Fruit fly (Drosophila melanogaster) whole organism, embryonic: Measurements from ENCODE around the gene CG11892.

Experiments used
- CG13296 ChIP-seq: fragments of 200-800 bp; sonication (Bioruptor generic); optimal IDR thresholded peaks from 3 replicates; lab custom pipeline; 2018; ENCODE audit warnings: missing biosample characterization, mild to moderate bottlenecking, missing genetic modification characterization
- CG2712 ChIP-seq: fragments of 200-800 bp; optimal IDR thresholded peaks from 3 replicates; lab custom pipeline; 2019; ENCODE audit warnings: missing biosample characterization, mild to moderate bottlenecking, missing genetic modification characterization, moderate library complexity
- CG31224 ChIP-seq: fragments of 200-800 bp; sonication (Bioruptor generic); IDR thresholded peaks from 2 replicates; pipeline ENCODE4 v1.3.6; 2022; ENCODE audit warnings: missing biosample characterization, missing genetic modification characterization
- CG8924 ChIP-seq: fragments of 200-800 bp; optimal IDR thresholded peaks from 3 replicates; lab custom pipeline; 2019; ENCODE audit warnings: missing biosample characterization, mild to moderate bottlenecking, missing genetic modification characterization, moderate library complexity
- D19A ChIP-seq: fragments of 200-800 bp; optimal IDR thresholded peaks from 3 replicates; lab custom pipeline; 2019; ENCODE audit warnings: missing biosample characterization, mild to moderate bottlenecking, missing genetic modification characterization, moderate library complexity
- Dll ChIP-seq: fragments of 200-800 bp; sonication (Bioruptor generic); IDR thresholded peaks from 4 replicates; pipeline ENCODE4 v1.3.6; 2022; ENCODE audit warnings: missing biosample characterization, missing genetic modification characterization; ENCODE audit not compliant: partially characterized antibody
- E2f1 ChIP-seq: fragments of 200-800 bp; sonication (Bioruptor generic); IDR thresholded peaks from 2 replicates; pipeline ENCODE4 v1.3.6; 2022; ENCODE audit warnings: missing biosample characterization, missing genetic modification characterization
- Jarid2 ChIP-seq: fragments of 200-800 bp; sonication (Bioruptor generic); optimal IDR thresholded peaks from 3 replicates; lab custom pipeline; 2017; ENCODE audit warnings: mild to moderate bottlenecking, missing biosample characterization, missing genetic modification reagents, missing genetic modification characterization
- chif ChIP-seq, 2 experiments: fragments of 200-800 bp; sonication (Bioruptor generic); optimal IDR thresholded peaks; 3 replicates each; lab custom pipeline; 2016; ENCODE audit warnings: missing biosample characterization in 2 of 2, missing genetic modification characterization in 2 of 2
- h ChIP-seq: fragments of >200 bp; optimal IDR thresholded peaks from 2 replicates; lab custom pipeline; 2017
- psq ChIP-seq: fragments of 200-800 bp; sonication (Bioruptor generic); optimal IDR thresholded peaks from 2 replicates; lab custom pipeline; 2017; ENCODE audit warnings: missing biosample characterization, missing genetic modification characterization
- tx ChIP-seq: fragments of 200-800 bp; sonication (Bioruptor generic); optimal IDR thresholded peaks from 2 replicates; lab custom pipeline; 2016; ENCODE audit warnings: missing biosample characterization, missing genetic modification characterization

DNA sequence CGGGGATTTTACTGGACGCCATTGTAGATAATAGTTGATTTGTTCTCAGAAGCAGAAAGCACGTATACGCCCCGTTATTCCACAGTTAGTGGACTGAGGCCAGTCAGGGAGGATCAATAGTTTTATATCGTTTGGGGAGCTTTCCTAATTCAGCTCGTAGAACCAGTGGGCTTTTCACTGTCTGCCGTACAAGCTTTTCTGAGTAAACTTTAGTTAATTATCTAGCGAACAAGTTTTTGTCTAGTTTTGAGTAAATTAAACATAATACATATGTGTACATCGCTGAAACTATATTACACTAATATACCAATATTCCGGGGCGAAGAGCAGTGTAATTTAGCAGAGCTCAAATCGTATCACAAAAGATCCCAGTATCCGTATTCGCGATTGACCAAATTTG, 41.3 kb downstream of the CG11892 start, which contains the start of gene CG10562:
- no peak for TF ChIP-seq E2f1 (GFP tag; lab: Robert Waterston, UW)
- no peak for TF ChIP-seq Jarid2 (GFP tag; lab: Kevin White, UChicago)
- TF ChIP-seq Dll (GFP tag; lab: Robert Waterston, UW) = no peak
- TF ChIP-seq CG2712 (tag; lab: Kevin White, UChicago) = no peak
- TF ChIP-seq h (lab: Kevin White, UChicago) = no peak
- no peak for TF ChIP-seq psq (GFP tag; lab: Kevin White, UChicago)
- TF ChIP-seq chif (GFP tag; optimal IDR thresholded peaks at IDR 0.05; lab: Kevin White, UChicago) = no peak
- TF ChIP-seq CG13296 (GFP tag; lab: Kevin White, UChicago) = no peak
- TF ChIP-seq tx = no peak
- TF ChIP-seq D19A (tag; lab: Kevin White, UChicago) = no peak
- TF ChIP-seq CG8924 (tag; lab: Kevin White, UChicago) = no peak
- no peak for TF ChIP-seq CG31224 (GFP tag; lab: Robert Waterston, UW)
